Fruit fly (Drosophila melanogaster) whole organism, embryonic: ENCODE results near the gene BthD.

Experiments used
- Bgb ChIP-seq: fragments of 200-800 bp; sonication (Bioruptor generic); IDR thresholded peaks from 2 replicates; pipeline ENCODE4 v1.3.6; 2022; ENCODE audit warnings: missing biosample characterization, missing genetic modification characterization; ENCODE audit not compliant: partially characterized antibody
- CG10147 ChIP-seq: fragments of 200-800 bp; sonication (Bioruptor generic); optimal IDR thresholded peaks from 2 replicates; lab custom pipeline; 2019; ENCODE audit warnings: missing biosample characterization, mild to moderate bottlenecking, missing genetic modification characterization, moderate library complexity
- CG11560 ChIP-seq: fragments of 200-800 bp; sonication (Bioruptor generic); IDR thresholded peaks from 3 replicates; pipeline ENCODE4 v1.3.6; 2022; ENCODE audit warnings: missing biosample characterization, missing genetic modification characterization
- CG11723 ChIP-seq: fragments of 200-800 bp; sonication (Bioruptor generic); optimal IDR thresholded peaks from 2 replicates; lab custom pipeline; 2017; ENCODE audit warnings: missing biosample characterization, mild to moderate bottlenecking, missing genetic modification characterization
- CG12071 ChIP-seq: fragments of 200-800 bp; sonication (Bioruptor generic); optimal IDR thresholded peaks from 3 replicates; lab custom pipeline; 2018; ENCODE audit warnings: missing biosample characterization, mild to moderate bottlenecking, missing genetic modification characterization
- CG13424 ChIP-seq: fragments of 200-800 bp; sonication (Bioruptor generic); optimal IDR thresholded peaks from 2 replicates; lab custom pipeline; 2019; ENCODE audit warnings: missing biosample characterization, mild to moderate bottlenecking, missing genetic modification characterization, moderate library complexity
- CG1529 ChIP-seq: fragments of 200-800 bp; sonication (Bioruptor generic); optimal IDR thresholded peaks from 3 replicates; lab custom pipeline; 2018; ENCODE audit warnings: missing biosample characterization, missing genetic modification characterization
- CG15479 ChIP-seq: fragments of 200-800 bp; sonication (Bioruptor generic); optimal IDR thresholded peaks from 3 replicates; lab custom pipeline; 2019; ENCODE audit warnings: missing biosample characterization, mild to moderate bottlenecking, missing genetic modification characterization, moderate library complexity
- CG17612 ChIP-seq: fragments of 200-800 bp; sonication (Bioruptor generic); IDR thresholded peaks from 2 replicates; pipeline ENCODE4 v1.3.6; 2022; ENCODE audit warnings: missing biosample characterization, missing genetic modification characterization
- CG17829 ChIP-seq: fragments of 200-800 bp; optimal IDR thresholded peaks from 2 replicates; lab custom pipeline; 2019; ENCODE audit warnings: missing biosample characterization, mild to moderate bottlenecking, missing genetic modification characterization, moderate library complexity
- CG1792 ChIP-seq: fragments of 200-800 bp; sonication (Bioruptor generic); optimal IDR thresholded peaks from 2 replicates; lab custom pipeline; 2016; ENCODE audit warnings: missing biosample characterization, missing genetic modification characterization
- CG18764 ChIP-seq: fragments of 200-800 bp; sonication (Bioruptor generic); optimal IDR thresholded peaks from 3 replicates; lab custom pipeline; 2016; ENCODE audit warnings: missing biosample characterization, missing genetic modification characterization
- CG2678 ChIP-seq: fragments of 200-800 bp; sonication (Bioruptor generic); optimal IDR thresholded peaks from 3 replicates; lab custom pipeline; 2019; ENCODE audit warnings: missing biosample characterization, mild to moderate bottlenecking, missing genetic modification characterization, moderate library complexity
- CG30403 ChIP-seq: fragments of 200-800 bp; sonication (Bioruptor generic); optimal IDR thresholded peaks from 3 replicates; lab custom pipeline; 2016; ENCODE audit warnings: missing biosample characterization, missing genetic modification characterization
- CG3995 ChIP-seq: fragments of 200-800 bp; sonication (Bioruptor generic); optimal IDR thresholded peaks from 3 replicates; lab custom pipeline; 2016; ENCODE audit warnings: missing biosample characterization, missing genetic modification characterization
- CG42726 ChIP-seq: fragments of 200-800 bp; sonication (Bioruptor generic); IDR thresholded peaks from 2 replicates; pipeline ENCODE4 v1.3.6; 2022; ENCODE audit warnings: missing biosample characterization, missing genetic modification characterization; ENCODE audit not compliant: partially characterized antibody
- CG43689 ChIP-seq: fragments of 200-800 bp; sonication (Bioruptor generic); IDR thresholded peaks from 2 replicates; pipeline ENCODE4 v1.3.6; 2022; ENCODE audit warnings: missing biosample characterization, missing genetic modification characterization
- CG6254 ChIP-seq: fragments of 200-800 bp; sonication (Bioruptor generic); optimal IDR thresholded peaks from 3 replicates; lab custom pipeline; 2017; ENCODE audit warnings: mild to moderate bottlenecking, missing biosample characterization, missing genetic modification reagents, missing genetic modification characterization
- CG6683 ChIP-seq: fragments of 200-800 bp; sonication (Bioruptor generic); optimal IDR thresholded peaks from 2 replicates; lab custom pipeline; 2017; ENCODE audit warnings: missing biosample characterization, mild to moderate bottlenecking, missing genetic modification characterization, missing genetic modification reagents
- CG6791 ChIP-seq: fragments of 200-800 bp; sonication (Bioruptor generic); IDR thresholded peaks from 3 replicates; pipeline ENCODE4 v1.3.6; 2022; ENCODE audit warnings: missing biosample characterization, missing genetic modification characterization; ENCODE audit not compliant: partially characterized antibody
- CG8478 ChIP-seq: fragments of >200 bp; optimal IDR thresholded peaks from 2 replicates; lab custom pipeline; 2018
- E2f2 ChIP-seq: fragments of 200-800 bp; sonication (Bioruptor generic); IDR thresholded peaks from 2 replicates; pipeline ENCODE4 v1.3.6; 2022; ENCODE audit warnings: missing biosample characterization, missing genetic modification characterization
- Eip74EF ChIP-seq, 2 experiments: fragments of 200-800 bp in 1 of 2; fragments of >200 bp in 1 of 2; sonication (Bioruptor generic) in 1 of 2; optimal IDR thresholded peaks; 2 replicates each; lab custom pipeline; 2017 to 2019; ENCODE audit warnings: missing biosample characterization in 2 of 2, missing genetic modification characterization in 2 of 2, mild to moderate bottlenecking in 1 of 2, moderate library complexity in 1 of 2
- Ets65A ChIP-seq: fragments of 200-800 bp; sonication (Bioruptor generic); peaks from one replicate; lab custom pipeline; 2016; ENCODE audit warnings: missing biosample characterization, missing genetic modification characterization
- GATAe ChIP-seq: fragments of 200-800 bp; sonication (Bioruptor generic); conservative IDR thresholded peaks from 2 replicates; pipeline ENCODE4 v1.3.6; 2022; ENCODE audit warnings: missing biosample characterization, missing genetic modification characterization
- HLH4C ChIP-seq: fragments of 200-800 bp; sonication (Bioruptor generic); IDR thresholded peaks from 3 replicates; pipeline ENCODE4 v1.3.6; 2022; ENCODE audit warnings: missing biosample characterization, missing genetic modification characterization; ENCODE audit not compliant: partially characterized antibody
- Nf-YB ChIP-seq: fragments of 200-800 bp; sonication (Bioruptor generic); optimal IDR thresholded peaks from 3 replicates; lab custom pipeline; 2019; ENCODE audit warnings: missing biosample characterization, mild to moderate bottlenecking, missing genetic modification characterization, moderate library complexity
- Poxn ChIP-seq: fragments of 200-800 bp; sonication (Bioruptor generic); IDR thresholded peaks from 2 replicates; pipeline ENCODE4 v1.3.6; 2022; ENCODE audit warnings: missing biosample characterization, missing genetic modification characterization
- Ptx1 ChIP-seq: fragments of 200-800 bp; sonication (Bioruptor generic); IDR thresholded peaks from 2 replicates; pipeline ENCODE4 v1.3.6; 2022; ENCODE audit warnings: missing biosample characterization, missing genetic modification characterization
- aop ChIP-seq: fragments of 200-800 bp; sonication (Bioruptor generic); IDR thresholded peaks from 2 replicates; pipeline ENCODE4 v1.3.6; 2022; ENCODE audit warnings: missing biosample characterization, missing genetic modification characterization
- ash1 ChIP-seq: fragments of 200-800 bp; sonication (Bioruptor generic); optimal IDR thresholded peaks from 2 replicates; lab custom pipeline; 2018; ENCODE audit warnings: missing biosample characterization, mild to moderate bottlenecking, missing genetic modification characterization
- bbx ChIP-seq: fragments of 200-800 bp; sonication (Bioruptor generic); IDR thresholded peaks from 2 replicates; pipeline ENCODE4 v1.3.6; 2022; ENCODE audit warnings: missing biosample characterization, missing genetic modification characterization; ENCODE audit not compliant: partially characterized antibody
- bcd ChIP-seq: fragments of 200-800 bp; sonication (Bioruptor generic); optimal IDR thresholded peaks from 2 replicates; lab custom pipeline; 2017; ENCODE audit warnings: missing biosample characterization, mild to moderate bottlenecking, missing genetic modification characterization
- croc ChIP-seq: fragments of 200-800 bp; sonication (Bioruptor generic); conservative IDR thresholded peaks from 3 replicates; pipeline ENCODE4 v1.3.6; 2022; ENCODE audit warnings: missing biosample characterization, missing genetic modification characterization
- crol ChIP-seq: fragments of 200-800 bp; sonication (Bioruptor generic); IDR thresholded peaks from 2 replicates; pipeline ENCODE4 v1.3.6; 2022; ENCODE audit warnings: missing biosample characterization, missing genetic modification characterization
- da ChIP-seq: fragments of 200-800 bp; sonication (Bioruptor generic); optimal IDR thresholded peaks from 2 replicates; lab custom pipeline; 2016; ENCODE audit warnings: missing biosample characterization, missing genetic modification characterization
- eyg ChIP-seq: fragments of 200-800 bp; sonication (Bioruptor generic); optimal IDR thresholded peaks from 3 replicates; lab custom pipeline; 2016; ENCODE audit warnings: missing biosample characterization, missing genetic modification characterization
- fru ChIP-seq: fragments of >200 bp; optimal IDR thresholded peaks from 2 replicates; lab custom pipeline; 2017
- hth ChIP-seq: fragments of >200 bp; optimal IDR thresholded peaks from 2 replicates; lab custom pipeline; 2017; ENCODE audit warnings: inconsistent platforms
- kah ChIP-seq: fragments of 200-800 bp; sonication (Bioruptor generic); optimal IDR thresholded peaks from 2 replicates; lab custom pipeline; 2018; ENCODE audit warnings: missing biosample characterization, mild to moderate bottlenecking, missing genetic modification characterization
- kni ChIP-seq: fragments of 200-800 bp; sonication (Bioruptor generic); optimal IDR thresholded peaks from 3 replicates; lab custom pipeline; 2017; ENCODE audit warnings: mild to moderate bottlenecking, missing biosample characterization, missing genetic modification reagents, missing genetic modification characterization
- lmd ChIP-seq: fragments of 200-800 bp; sonication (Bioruptor generic); IDR thresholded peaks from 2 replicates; pipeline ENCODE4 v1.3.6; 2022; ENCODE audit warnings: missing biosample characterization, missing genetic modification characterization
- org-1 ChIP-seq: fragments of 200-800 bp; sonication (Bioruptor generic); optimal IDR thresholded peaks from 2 replicates; lab custom pipeline; 2017; ENCODE audit warnings: missing biosample characterization, missing genetic modification characterization
- phol ChIP-seq: fragments of 200-800 bp; sonication (Bioruptor generic); optimal IDR thresholded peaks from 3 replicates; lab custom pipeline; 2018; ENCODE audit warnings: missing biosample characterization, mild to moderate bottlenecking, missing genetic modification characterization, moderate library complexity
- run ChIP-seq: fragments of 200-800 bp; sonication (Bioruptor generic); optimal IDR thresholded peaks from 3 replicates; lab custom pipeline; 2018; ENCODE audit warnings: missing biosample characterization, mild to moderate bottlenecking, missing genetic modification characterization
- scrt ChIP-seq: fragments of 200-800 bp; sonication (Bioruptor generic); optimal IDR thresholded peaks from 2 replicates; lab custom pipeline; 2018; ENCODE audit warnings: missing biosample characterization, mild to moderate bottlenecking, missing genetic modification characterization, moderate library complexity
- sima ChIP-seq: fragments of 200-800 bp; sonication (Bioruptor generic); optimal IDR thresholded peaks from 2 replicates; lab custom pipeline; 2016; ENCODE audit warnings: missing biosample characterization, missing genetic modification characterization
- sug ChIP-seq: fragments of 200-800 bp; optimal IDR thresholded peaks from 2 replicates; lab custom pipeline; 2019; ENCODE audit warnings: missing biosample characterization, mild to moderate bottlenecking, missing genetic modification characterization, moderate library complexity
- tx ChIP-seq: fragments of 200-800 bp; sonication (Bioruptor generic); optimal IDR thresholded peaks from 2 replicates; lab custom pipeline; 2016; ENCODE audit warnings: missing biosample characterization, missing genetic modification characterization
- unc-4 ChIP-seq: fragments of 200-800 bp; sonication (Bioruptor generic); IDR thresholded peaks from 2 replicates; pipeline ENCODE4 v1.3.6; 2022; ENCODE audit warnings: missing biosample characterization, missing genetic modification characterization; ENCODE audit not compliant: partially characterized antibody
- vnd ChIP-seq: fragments of 200-800 bp; sonication (Bioruptor generic); IDR thresholded peaks from 3 replicates; pipeline ENCODE4 v1.3.6; 2022; ENCODE audit warnings: missing biosample characterization, missing genetic modification characterization; ENCODE audit not compliant: partially characterized antibody
- yki ChIP-seq: fragments of >200 bp; optimal IDR thresholded peaks from 3 replicates; lab custom pipeline; 2018

The BthD gene

DNA sequence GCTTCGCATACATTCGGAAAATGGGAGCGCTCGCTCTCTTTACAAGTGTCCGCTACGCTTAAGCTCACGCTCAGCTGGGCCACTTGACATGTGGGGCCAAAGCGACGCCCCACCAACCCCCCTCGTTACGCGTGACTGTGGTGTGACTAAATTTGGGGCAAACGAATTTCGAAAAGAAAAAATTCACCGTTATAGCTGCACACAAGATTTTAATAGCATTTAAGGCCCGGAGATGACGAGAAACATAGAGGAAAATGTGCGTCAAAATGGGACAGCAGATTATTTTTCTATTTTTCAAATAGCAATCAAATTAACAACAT, 28.7 kb downstream of the BthD start:
- TF ChIP-seq CG17612: no peak
- TF ChIP-seq sug: peak; percentile 73
- 0 out of 2 replicates have a peak, but pooled peaks have one; percentile 0 for TF ChIP-seq E2f2 (GFP tag; lab: Robert Waterston, UW)
- no peak for TF ChIP-seq CG6683 (GFP tag; lab: Kevin White, UChicago)
- TF ChIP-seq CG1529 (GFP tag; lab: Kevin White, UChicago): no peak
- TF ChIP-seq kah (GFP tag; lab: Kevin White, UChicago): no peak
- TF ChIP-seq Bgb: 0 out of 2 replicates have a peak, but pooled peaks have one; percentile 5
- TF ChIP-seq Ets65A (GFP tag; lab: Kevin White, UChicago): no peak
- TF ChIP-seq CG15479 (GFP tag; lab: Kevin White, UChicago): no peak
- 0 out of 2 replicates have a peak, but pooled peaks have one; percentile 1 for TF ChIP-seq CG42726
- TF ChIP-seq CG13424 (tag; lab: Kevin White, UChicago): no peak
- no peak for TF ChIP-seq CG2678
- TF ChIP-seq phol: no peak
- TF ChIP-seq crol (GFP tag; lab: Robert Waterston, UW): peak; percentile 92
- no peak for TF ChIP-seq croc (GFP tag; lab: Robert Waterston, UW)
- no peak for TF ChIP-seq tx
- TF ChIP-seq CG11723 (GFP tag; lab: Kevin White, UChicago): no peak
- no peak for TF ChIP-seq CG18764 (GFP tag; lab: Kevin White, UChicago)
- TF ChIP-seq Ptx1 (GFP tag; lab: Robert Waterston, UW): no peak
- no peak for TF ChIP-seq unc-4 (GFP tag; lab: Robert Waterston, UW)
- 0 out of 3 replicates have a peak, but pooled peaks have one; percentile 3 for TF ChIP-seq CG6791
- TF ChIP-seq ash1 (GFP tag; lab: Kevin White, UChicago): no peak
- no peak for TF ChIP-seq CG10147 (GFP tag; lab: Kevin White, UChicago)
- no peak for TF ChIP-seq CG1792 (GFP tag; lab: Kevin White, UChicago)
- TF ChIP-seq yki (lab: Kevin White, UChicago): no peak
- TF ChIP-seq CG43689: no peak
- TF ChIP-seq hth (lab: Kevin White, UChicago): no peak
- TF ChIP-seq CG30403: no peak
- TF ChIP-seq kni (GFP tag; lab: Kevin White, UChicago): peak; percentile 90
- no peak for TF ChIP-seq CG11560 (tag; lab: Robert Waterston, UW)
- TF ChIP-seq CG8478 (lab: Kevin White, UChicago): no peak
- TF ChIP-seq CG3995: peak; percentile 58
- TF ChIP-seq da (GFP tag; lab: Kevin White, UChicago): no peak
- no peak for TF ChIP-seq aop (GFP tag; lab: Robert Waterston, UW)
- TF ChIP-seq Eip74EF (GFP tag; optimal IDR thresholded peaks at IDR 0.05; lab: Kevin White, UChicago): no peak
- TF ChIP-seq vnd (GFP tag; lab: Robert Waterston, UW): peak; percentile 53; the same call in 1 of the 3 replicates
- TF ChIP-seq lmd: no peak
- no peak for TF ChIP-seq run
- no peak for TF ChIP-seq eyg (GFP tag; lab: Kevin White, UChicago)
- TF ChIP-seq Nf-YB (GFP tag; lab: Kevin White, UChicago): no peak
- TF ChIP-seq GATAe (GFP tag; lab: Robert Waterston, UW): no peak
- no peak for TF ChIP-seq scrt (GFP tag; lab: Kevin White, UChicago)
- TF ChIP-seq CG6254: no peak
- TF ChIP-seq HLH4C: 0 out of 3 replicates have a peak, but pooled peaks have one; percentile 5
- TF ChIP-seq fru (lab: Kevin White, UChicago): no peak
- 0 out of 2 replicates have a peak, but pooled peaks have one; percentile 23 for TF ChIP-seq bbx
- no peak for TF ChIP-seq Poxn (GFP tag; lab: Robert Waterston, UW)
- no peak for TF ChIP-seq sima (GFP tag; lab: Kevin White, UChicago)
- TF ChIP-seq CG17829 (tag; lab: Kevin White, UChicago): no peak
- no peak for TF ChIP-seq bcd
- TF ChIP-seq CG12071 (GFP tag; lab: Kevin White, UChicago): no peak
- no peak for TF ChIP-seq org-1 (GFP tag; lab: Kevin White, UChicago)
